Fruit fly (Drosophila melanogaster) whole organism, embryonic: ENCODE measurements around the gene Rcd5.

Source experiments
- Atf6 ChIP-seq: fragments of 200-800 bp; sonication (Bioruptor generic); IDR thresholded peaks from 2 replicates; pipeline ENCODE4 v1.3.6; 2022; ENCODE audit warnings: missing biosample characterization, missing genetic modification characterization
- CG10366 ChIP-seq: fragments of 200-800 bp; sonication (Bioruptor generic); IDR thresholded peaks from 2 replicates; pipeline ENCODE4 v1.3.6; 2022; ENCODE audit warnings: missing biosample characterization, missing genetic modification characterization
- CG10543 ChIP-seq: fragments of 200-800 bp; sonication (Bioruptor generic); optimal IDR thresholded peaks from 3 replicates; lab custom pipeline; 2017; ENCODE audit warnings: missing biosample characterization, mild to moderate bottlenecking, missing genetic modification characterization, moderate library complexity
- CG10565 ChIP-seq: fragments of 200-800 bp; sonication (Bioruptor generic); optimal IDR thresholded peaks from 3 replicates; lab custom pipeline; 2016; ENCODE audit warnings: missing biosample characterization, mild to moderate bottlenecking, missing genetic modification characterization
- CG12744 ChIP-seq: fragments of 200-800 bp; sonication (Bioruptor generic); optimal IDR thresholded peaks from 2 replicates; lab custom pipeline; 2016; ENCODE audit warnings: missing biosample characterization, missing genetic modification characterization
- CG13775 ChIP-seq: fragments of 200-800 bp; sonication (Bioruptor generic); optimal IDR thresholded peaks from 3 replicates; lab custom pipeline; 2017; ENCODE audit warnings: missing biosample characterization, mild to moderate bottlenecking, missing genetic modification characterization
- CG13894 ChIP-seq: fragments of 200-800 bp; sonication (Bioruptor generic); optimal IDR thresholded peaks from 3 replicates; lab custom pipeline; 2018; ENCODE audit warnings: missing biosample characterization, mild to moderate bottlenecking, missing genetic modification characterization, moderate library complexity
- CG1602 ChIP-seq: fragments of 200-800 bp; sonication (Bioruptor generic); optimal IDR thresholded peaks from 3 replicates; lab custom pipeline; 2016; ENCODE audit warnings: missing biosample characterization, missing genetic modification characterization
- CG16779 ChIP-seq: fragments of 200-800 bp; sonication (Bioruptor generic); IDR thresholded peaks from 2 replicates; pipeline ENCODE4 v1.3.6; 2022; ENCODE audit warnings: missing biosample characterization, missing genetic modification characterization
- CG17328 ChIP-seq: fragments of 200-800 bp; sonication (Bioruptor generic); IDR thresholded peaks from 2 replicates; pipeline ENCODE4 v1.3.6; 2022; ENCODE audit warnings: missing biosample characterization, missing genetic modification characterization
- CG17359 ChIP-seq: fragments of 200-800 bp; sonication (Bioruptor generic); optimal IDR thresholded peaks from 3 replicates; lab custom pipeline; 2018; ENCODE audit warnings: missing biosample characterization, mild to moderate bottlenecking, missing genetic modification characterization, moderate library complexity
- CG17829 ChIP-seq: fragments of 200-800 bp; optimal IDR thresholded peaks from 2 replicates; lab custom pipeline; 2019; ENCODE audit warnings: missing biosample characterization, mild to moderate bottlenecking, missing genetic modification characterization, moderate library complexity
- CG17912 ChIP-seq: fragments of 200-800 bp; sonication (Bioruptor generic); optimal IDR thresholded peaks from 2 replicates; lab custom pipeline; 2018; ENCODE audit warnings: missing biosample characterization, mild to moderate bottlenecking, missing genetic modification characterization
- CG18619 ChIP-seq: fragments of 200-800 bp; sonication (Bioruptor generic); optimal IDR thresholded peaks from 3 replicates; lab custom pipeline; 2017; ENCODE audit warnings: missing biosample characterization, mild to moderate bottlenecking, missing genetic modification characterization
- CG18764 ChIP-seq: fragments of 200-800 bp; sonication (Bioruptor generic); optimal IDR thresholded peaks from 3 replicates; lab custom pipeline; 2016; ENCODE audit warnings: missing biosample characterization, missing genetic modification characterization
- CG2678 ChIP-seq: fragments of 200-800 bp; sonication (Bioruptor generic); optimal IDR thresholded peaks from 3 replicates; lab custom pipeline; 2019; ENCODE audit warnings: missing biosample characterization, mild to moderate bottlenecking, missing genetic modification characterization, moderate library complexity
- CG32532 ChIP-seq: fragments of 200-800 bp; sonication (Bioruptor generic); IDR thresholded peaks from 2 replicates; pipeline ENCODE4 v1.3.6; 2022; ENCODE audit warnings: missing biosample characterization, missing genetic modification characterization
- CG34422 ChIP-seq: fragments of 200-800 bp; sonication (Bioruptor generic); IDR thresholded peaks from 3 replicates; pipeline ENCODE4 v1.3.6; 2022; ENCODE audit warnings: missing biosample characterization, missing genetic modification characterization
- CG3847 ChIP-seq: fragments of 200-800 bp; sonication (Bioruptor generic); IDR thresholded peaks from 2 replicates; pipeline ENCODE4 v1.3.6; 2022; ENCODE audit warnings: missing biosample characterization, missing genetic modification characterization
- CG7963 ChIP-seq: fragments of 200-800 bp; sonication (Bioruptor generic); IDR thresholded peaks from 3 replicates; pipeline ENCODE4 v1.3.6; 2022; ENCODE audit warnings: missing biosample characterization, missing genetic modification characterization; ENCODE audit not compliant: partially characterized antibody
- CG8359 ChIP-seq: fragments of 200-800 bp; sonication (Bioruptor generic); optimal IDR thresholded peaks from 2 replicates; lab custom pipeline; 2017; ENCODE audit warnings: missing biosample characterization, mild to moderate bottlenecking, missing genetic modification characterization, borderline replicate concordance
- Dip2 ChIP-seq: fragments of 200-800 bp; sonication (Bioruptor generic); IDR thresholded peaks from 2 replicates; pipeline ENCODE4 v1.3.6; 2022; ENCODE audit warnings: missing biosample characterization, missing genetic modification characterization
- Dref ChIP-seq: fragments of 200-800 bp; sonication (Bioruptor generic); IDR thresholded peaks from 2 replicates; pipeline ENCODE4 v1.3.6; 2022; ENCODE audit warnings: missing biosample characterization, missing genetic modification characterization
- Drgx ChIP-seq: fragments of 200-800 bp; sonication (Bioruptor generic); IDR thresholded peaks from 2 replicates; pipeline ENCODE4 v1.3.6; 2022; ENCODE audit warnings: missing biosample characterization, missing genetic modification characterization
- ERR ChIP-seq: fragments of 200-800 bp; sonication (Bioruptor generic); optimal IDR thresholded peaks from 2 replicates; lab custom pipeline; 2016; ENCODE audit warnings: missing biosample characterization, missing genetic modification characterization
- Hmr ChIP-seq: fragments of 200-800 bp; sonication (Bioruptor generic); optimal IDR thresholded peaks from 3 replicates; lab custom pipeline; 2017; ENCODE audit warnings: mild to moderate bottlenecking, missing biosample characterization, missing genetic modification reagents, missing genetic modification characterization
- Max ChIP-seq: fragments of 200-800 bp; sonication (Bioruptor generic); optimal IDR thresholded peaks from 2 replicates; lab custom pipeline; 2016; ENCODE audit warnings: missing biosample characterization, mild to moderate bottlenecking, missing genetic modification characterization
- Neu2 ChIP-seq: fragments of 200-800 bp; sonication (Bioruptor generic); optimal IDR thresholded peaks from 3 replicates; lab custom pipeline; 2016; ENCODE audit warnings: missing biosample characterization, missing genetic modification characterization, borderline replicate concordance
- ac ChIP-seq: fragments of 200-800 bp; sonication (Bioruptor generic); optimal IDR thresholded peaks from 3 replicates; lab custom pipeline; 2017; ENCODE audit warnings: missing biosample characterization, mild to moderate bottlenecking, missing genetic modification characterization
- cas ChIP-seq: fragments of 200-800 bp; sonication (Bioruptor generic); IDR thresholded peaks from 2 replicates; pipeline ENCODE4 v1.3.6; 2022; ENCODE audit warnings: missing biosample characterization, missing genetic modification characterization
- cato ChIP-seq: fragments of 200-800 bp; sonication (Bioruptor generic); optimal IDR thresholded peaks from 2 replicates; lab custom pipeline; 2016; ENCODE audit warnings: missing biosample characterization, missing genetic modification characterization, borderline replicate concordance
- crol ChIP-seq: fragments of 200-800 bp; sonication (Bioruptor generic); IDR thresholded peaks from 2 replicates; pipeline ENCODE4 v1.3.6; 2022; ENCODE audit warnings: missing biosample characterization, missing genetic modification characterization
- esg ChIP-seq: fragments of 200-800 bp; sonication (Bioruptor generic); conservative IDR thresholded peaks from 2 replicates; pipeline ENCODE4 v1.3.6; 2022; ENCODE audit warnings: missing biosample characterization, missing genetic modification characterization
- ftz-f1 ChIP-seq: fragments of 200-800 bp; sonication (Bioruptor generic); optimal IDR thresholded peaks from 2 replicates; lab custom pipeline; 2016; ENCODE audit warnings: missing biosample characterization, missing genetic modification characterization
- kay ChIP-seq: fragments of 200-800 bp; sonication (Bioruptor generic); optimal IDR thresholded peaks from 2 replicates; lab custom pipeline; 2016; ENCODE audit warnings: missing biosample characterization, missing genetic modification characterization
- kni ChIP-seq: fragments of 200-800 bp; sonication (Bioruptor generic); optimal IDR thresholded peaks from 3 replicates; lab custom pipeline; 2017; ENCODE audit warnings: mild to moderate bottlenecking, missing biosample characterization, missing genetic modification reagents, missing genetic modification characterization
- lab ChIP-seq: fragments of 200-800 bp; sonication (Bioruptor generic); optimal IDR thresholded peaks from 3 replicates; lab custom pipeline; 2017; ENCODE audit warnings: missing biosample characterization, missing genetic modification characterization, mild to moderate bottlenecking, moderate library complexity, missing genetic modification reagents
- lilli ChIP-seq: fragments of 200-800 bp; sonication (Bioruptor generic); optimal IDR thresholded peaks from 3 replicates; lab custom pipeline; 2016; ENCODE audit warnings: missing biosample characterization, missing genetic modification characterization
- pfk ChIP-seq: fragments of 200-800 bp; sonication (Bioruptor generic); optimal IDR thresholded peaks from 2 replicates; lab custom pipeline; 2018; ENCODE audit warnings: missing biosample characterization, mild to moderate bottlenecking, missing genetic modification characterization, moderate library complexity
- pros ChIP-seq: fragments of 200-800 bp; sonication (Bioruptor generic); optimal IDR thresholded peaks from 3 replicates; lab custom pipeline; 2019; ENCODE audit warnings: missing biosample characterization, mild to moderate bottlenecking, missing genetic modification characterization, moderate library complexity
- repo ChIP-seq: fragments of 200-800 bp; sonication (Bioruptor generic); optimal IDR thresholded peaks from 2 replicates; lab custom pipeline; 2016; ENCODE audit warnings: missing biosample characterization, missing genetic modification characterization
- scrt ChIP-seq: fragments of 200-800 bp; sonication (Bioruptor generic); optimal IDR thresholded peaks from 2 replicates; lab custom pipeline; 2018; ENCODE audit warnings: missing biosample characterization, mild to moderate bottlenecking, missing genetic modification characterization, moderate library complexity
- sima ChIP-seq: fragments of 200-800 bp; sonication (Bioruptor generic); optimal IDR thresholded peaks from 2 replicates; lab custom pipeline; 2016; ENCODE audit warnings: missing biosample characterization, missing genetic modification characterization
- slbo ChIP-seq: fragments of 200-800 bp; sonication (Bioruptor generic); IDR thresholded peaks from 2 replicates; pipeline ENCODE4 v1.3.6; 2022; ENCODE audit warnings: missing biosample characterization, missing genetic modification characterization
- sqz ChIP-seq: fragments of 200-800 bp; sonication (Bioruptor generic); optimal IDR thresholded peaks from 3 replicates; lab custom pipeline; 2018; ENCODE audit warnings: missing biosample characterization, mild to moderate bottlenecking, missing genetic modification characterization
- tna ChIP-seq: fragments of 200-800 bp; sonication (Bioruptor generic); IDR thresholded peaks from 2 replicates; pipeline ENCODE4 v1.3.6; 2022; ENCODE audit warnings: missing biosample characterization, missing genetic modification characterization; ENCODE audit not compliant: partially characterized antibody
- twi ChIP-seq: fragments of 200-800 bp; optimal IDR thresholded peaks from 2 replicates; lab custom pipeline; 2019; ENCODE audit warnings: missing biosample characterization, mild to moderate bottlenecking, missing genetic modification characterization, moderate library complexity
- usp ChIP-seq: fragments of >200 bp; optimal IDR thresholded peaks from 2 replicates; lab custom pipeline; 2017; ENCODE audit warnings: missing biosample characterization, missing genetic modification characterization
- zf30C ChIP-seq: fragments of 200-800 bp; sonication (Bioruptor generic); optimal IDR thresholded peaks from 3 replicates; lab custom pipeline; 2018; ENCODE audit warnings: missing biosample characterization, mild to moderate bottlenecking, missing genetic modification characterization
- zfh1 ChIP-seq: fragments of 200-800 bp; sonication (Bioruptor generic); IDR thresholded peaks from 3 replicates; pipeline ENCODE4 v1.3.6; 2022; ENCODE audit warnings: missing biosample characterization, missing genetic modification characterization

Gene Rcd5

DNA sequence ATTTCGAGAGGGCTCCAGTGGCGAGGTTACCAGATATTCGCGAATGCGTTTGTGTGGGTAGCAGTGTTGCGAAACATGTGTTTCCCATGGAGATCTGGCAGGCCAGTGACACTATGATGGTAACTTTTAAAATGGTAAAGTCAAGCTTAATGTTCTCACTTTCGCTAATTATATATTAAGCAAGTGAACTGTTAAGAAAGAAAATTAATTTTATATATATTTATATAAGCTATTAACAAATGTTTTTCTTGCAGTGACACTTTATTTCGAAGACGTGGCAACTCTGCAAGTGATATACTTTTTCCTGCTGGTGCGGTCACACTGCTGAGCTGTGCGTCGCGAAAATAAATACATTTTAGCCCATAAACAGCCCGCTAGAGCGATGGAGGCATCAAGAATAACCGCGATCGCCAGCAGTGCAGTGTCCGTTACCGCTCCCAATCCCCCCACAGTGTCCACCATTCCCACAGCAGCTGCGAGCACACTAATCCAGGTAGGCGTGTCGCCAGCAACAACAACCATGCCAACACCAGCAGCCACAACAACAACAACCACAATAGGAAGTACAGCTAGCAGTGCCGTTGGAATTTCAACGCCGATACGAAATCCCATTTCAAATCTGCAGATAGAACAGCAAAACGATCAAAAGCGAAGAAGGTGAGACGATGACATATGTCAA is at the start of gene Rcd5, which contains the start of gene CG11593 (continued):
- TF ChIP-seq CG17328 (GFP tag; lab: Robert Waterston, UW) (peak; percentile 45; the same call in 1 of the 2 replicates), pfk (no peak), CG3847 (GFP tag; lab: Robert Waterston, UW) (peak; percentile 95), CG34422 (GFP tag; lab: Robert Waterston, UW) (peak; percentile 91), CG17829 (peak; percentile 79)

DNA sequence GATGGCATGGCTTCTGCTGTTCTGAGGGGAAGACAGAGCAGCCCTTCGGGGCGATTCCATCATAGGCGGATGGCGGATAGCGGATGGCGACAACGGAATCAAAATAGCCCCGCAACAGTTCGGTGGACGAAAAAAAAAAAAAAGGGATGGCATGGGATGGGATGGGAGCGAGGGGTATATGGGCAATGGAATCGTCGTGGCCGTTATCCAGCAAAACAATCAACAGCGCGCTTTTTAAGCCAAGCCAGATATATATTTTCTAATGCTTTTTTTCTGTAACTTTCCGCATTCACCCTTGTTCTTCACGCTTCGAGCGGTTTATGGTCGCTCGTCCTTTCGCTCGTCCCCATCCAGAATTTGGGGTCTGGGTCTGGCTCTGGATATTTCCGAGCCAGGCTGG is 44.8 kb upstream of the Rcd5 start:
- no peak for TF ChIP-seq pros
- TF ChIP-seq kni: no peak
- TF ChIP-seq zfh1 (GFP tag; lab: Robert Waterston, UW): no peak
- TF ChIP-seq CG17912: no peak
- no peak for TF ChIP-seq CG17359 (tag; lab: Kevin White, UChicago)
- no peak for TF ChIP-seq esg (GFP tag; lab: Robert Waterston, UW)
- no peak for TF ChIP-seq cato (GFP tag; lab: Kevin White, UChicago)
- TF ChIP-seq zf30C: no peak
- TF ChIP-seq sqz (GFP tag; lab: Kevin White, UChicago): peak; percentile 59
- no peak for TF ChIP-seq Dip2 (GFP tag; lab: Robert Waterston, UW)
- no peak for TF ChIP-seq ftz-f1 (GFP tag; lab: Kevin White, UChicago)
- TF ChIP-seq CG32532 (GFP tag; lab: Robert Waterston, UW): 0 out of 2 replicates have a peak, but pooled peaks have one; percentile 11
- TF ChIP-seq slbo (GFP tag; lab: Robert Waterston, UW): no peak
- no peak for TF ChIP-seq cas (GFP tag; lab: Robert Waterston, UW)
- TF ChIP-seq CG13894 (tag; lab: Kevin White, UChicago): peak; percentile 88
- no peak for TF ChIP-seq CG8359 (GFP tag; lab: Kevin White, UChicago)
- TF ChIP-seq tna (GFP tag; lab: Robert Waterston, UW): no peak
- TF ChIP-seq Hmr (GFP tag; lab: Kevin White, UChicago): no peak
- TF ChIP-seq CG10543 (GFP tag; lab: Kevin White, UChicago): no peak
- no peak for TF ChIP-seq usp
- TF ChIP-seq scrt (GFP tag; lab: Kevin White, UChicago): peak; percentile 83
- TF ChIP-seq CG13775: no peak
- peak; percentile 52 for TF ChIP-seq crol
- no peak for TF ChIP-seq repo
- TF ChIP-seq Dref (GFP tag; lab: Robert Waterston, UW): 0 out of 2 replicates have a peak, but pooled peaks have one; percentile 31
- no peak for TF ChIP-seq CG1602 (GFP tag; lab: Kevin White, UChicago)
- TF ChIP-seq CG18764 (GFP tag; lab: Kevin White, UChicago): no peak
- no peak for TF ChIP-seq lab (GFP tag; lab: Kevin White, UChicago)
- no peak for TF ChIP-seq Atf6
- no peak for TF ChIP-seq twi (tag; lab: Kevin White, UChicago)
- TF ChIP-seq Drgx (GFP tag; lab: Robert Waterston, UW): no peak
- no peak for TF ChIP-seq CG2678 (tag; lab: Kevin White, UChicago)
- no peak for TF ChIP-seq Max (GFP tag; lab: Kevin White, UChicago)

DNA sequence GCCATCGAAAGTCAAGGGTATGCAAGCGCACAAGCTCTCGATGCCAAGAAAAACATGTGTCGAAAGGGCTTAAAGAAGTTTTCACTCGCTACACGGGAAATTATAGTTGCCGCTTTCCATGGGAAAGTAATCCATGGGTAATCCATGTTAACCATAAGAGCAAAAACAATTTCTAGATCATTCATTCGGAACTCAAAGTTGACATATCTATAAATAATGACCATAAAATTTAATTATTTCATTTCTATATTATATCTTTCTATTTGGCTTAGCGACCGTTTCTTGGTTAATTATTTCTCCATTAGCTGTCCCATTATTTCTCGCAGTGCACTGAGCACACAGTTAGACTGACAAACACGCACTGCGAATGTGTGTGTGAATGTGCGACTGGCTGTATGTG is 39.6 kb upstream of the Rcd5 start:
- TF ChIP-seq kay (GFP tag; lab: Kevin White, UChicago): no peak
- TF ChIP-seq ERR (GFP tag; lab: Kevin White, UChicago): no peak
- TF ChIP-seq lilli (GFP tag; lab: Kevin White, UChicago): no peak
- TF ChIP-seq CG10565 (GFP tag; lab: Kevin White, UChicago): no peak
- TF ChIP-seq CG10366 (GFP tag; lab: Robert Waterston, UW): no peak; the same call in 1 of the 2 replicates
- TF ChIP-seq CG18619 (GFP tag; lab: Kevin White, UChicago): peak; percentile 59
- no peak for TF ChIP-seq CG13894 (tag; lab: Kevin White, UChicago)
- no peak for TF ChIP-seq CG16779 (GFP tag; lab: Robert Waterston, UW)
- TF ChIP-seq ac (GFP tag; lab: Kevin White, UChicago): no peak
- TF ChIP-seq Neu2 (GFP tag; lab: Kevin White, UChicago): no peak
- TF ChIP-seq CG7963 (GFP tag; lab: Robert Waterston, UW): no peak
- TF ChIP-seq CG12744 (GFP tag; lab: Kevin White, UChicago): no peak
- TF ChIP-seq sima: no peak
